5 fruit fly cellular contexts compared by ENCODE assay signal in genomic region chr3L:16160420-16161069, dm6.
TF ChIP-seq lines count a peak whose summit lies in the region.

No protein-coding gene starts in this region.

- TF ChIP-seq CTCF in whole organism, embryonic (GFP tag; optimal IDR thresholded peaks at IDR 0.05; lab: Kevin White, UChicago), result no peak

TF ChIP-seq in whole organism, adult, 20 proteins besides CTCF, POLR2A, EP300 and RAD21 (continues in another document):
- TF ChIP-seq CG14711 (tag; optimal IDR thresholded peaks at IDR 0.05; lab: Kevin White, UChicago) (peak; percentile 33), kay (GFP tag; lab: Kevin White, UChicago; ENCODE audit: borderline replicate concordance) (peak; percentile 72), ovo (GFP tag; optimal IDR thresholded peaks at IDR 0.05; lab: Kevin White, UChicago) (peak; percentile 6), CG5204 (GFP tag; optimal IDR thresholded peaks at IDR 0.05; lab: Kevin White, UChicago) (peak; percentile 56), CG7101 (tag; optimal IDR thresholded peaks at IDR 0.05; lab: Kevin White, UChicago) (no peak), Mnt (GFP tag; optimal IDR thresholded peaks at IDR 0.05; lab: Kevin White, UChicago) (no peak), Clk (GFP tag; optimal IDR thresholded peaks at IDR 0.05; lab: Kevin White, UChicago) (no peak), pad (GFP tag; optimal IDR thresholded peaks at IDR 0.05; lab: Kevin White, UChicago) (no peak), Crg-1 (GFP tag; optimal IDR thresholded peaks at IDR 0.05; lab: Kevin White, UChicago) (no peak), bab1 (GFP tag; optimal IDR thresholded peaks at IDR 0.05; lab: Kevin White, UChicago) (no peak), CG1620 (GFP tag; optimal IDR thresholded peaks at IDR 0.05; lab: Kevin White, UChicago) (no peak), CG12768 (GFP tag; optimal IDR thresholded peaks at IDR 0.05; lab: Kevin White, UChicago) (no peak), cic (GFP tag; optimal IDR thresholded peaks at IDR 0.05; lab: Kevin White, UChicago) (no peak), Hr96 (GFP tag; optimal IDR thresholded peaks at IDR 0.05; lab: Kevin White, UChicago) (peak; percentile 49), CG33017 (tag; optimal IDR thresholded peaks at IDR 0.05; lab: Kevin White, UChicago) (no peak), cnc (optimal IDR thresholded peaks at IDR 0.05; lab: Kevin White, UChicago) (no peak), tj (GFP tag; optimal IDR thresholded peaks at IDR 0.05; lab: Kevin White, UChicago) (no peak), CG7045 (GFP tag; optimal IDR thresholded peaks at IDR 0.05; lab: Kevin White, UChicago) (peak; percentile 57), CG11617 (GFP tag; optimal IDR thresholded peaks at IDR 0.05; lab: Kevin White, UChicago) (no peak)

TF ChIP-seq in whole organism, embryonic, 481 proteins besides CTCF, POLR2A, EP300 and RAD21 (continues in another document):
- no peak for TF ChIP-seq CG34224 (GFP tag; IDR thresholded peaks at IDR 0.05; lab: Robert Waterston, UW; ENCODE audit: partially characterized antibody)
- peak; percentile 59 for TF ChIP-seq klu (GFP tag; IDR thresholded peaks at IDR 0.05; lab: Robert Waterston, UW)
- no peak for TF ChIP-seq pita (GFP tag; optimal IDR thresholded peaks at IDR 0.05; lab: Kevin White, UChicago)
- TF ChIP-seq CG10959 (GFP tag; IDR thresholded peaks at IDR 0.05; lab: Robert Waterston, UW), result no peak
- no peak for TF ChIP-seq zfh1 (GFP tag; IDR thresholded peaks at IDR 0.05; lab: Robert Waterston, UW)
- peak; percentile 54; the same call in 2 of the 3 replicates for TF ChIP-seq Dbx (GFP tag; IDR thresholded peaks at IDR 0.05; lab: Robert Waterston, UW)
- TF ChIP-seq grn (GFP tag; optimal IDR thresholded peaks at IDR 0.05; lab: Kevin White, UChicago), result peak; percentile 54
- TF ChIP-seq wor (GFP tag; IDR thresholded peaks at IDR 0.05; lab: Robert Waterston, UW), result no peak
- peak; percentile 69 for TF ChIP-seq ERR (GFP tag; optimal IDR thresholded peaks at IDR 0.05; lab: Kevin White, UChicago)
- TF ChIP-seq mld (GFP tag; IDR thresholded peaks at IDR 0.05; lab: Robert Waterston, UW; ENCODE audit: partially characterized antibody), result no peak
- peak; percentile 37 for TF ChIP-seq crc (GFP tag; optimal IDR thresholded peaks at IDR 0.05; lab: Kevin White, UChicago)
- no peak for TF ChIP-seq pzg (GFP tag; optimal IDR thresholded peaks at IDR 0.05; lab: Kevin White, UChicago)
- no peak for TF ChIP-seq otp (GFP tag; IDR thresholded peaks at IDR 0.05; lab: Robert Waterston, UW)
- TF ChIP-seq CG4404 (GFP tag; IDR thresholded peaks at IDR 0.05; lab: Robert Waterston, UW), result peak; percentile 10; the same call in 1 of the 2 replicates
- TF ChIP-seq Hmx (GFP tag; optimal IDR thresholded peaks at IDR 0.05; lab: Kevin White, UChicago), result no peak
- no peak for TF ChIP-seq Dad (GFP tag; optimal IDR thresholded peaks at IDR 0.05; lab: Kevin White, UChicago)
- peak; percentile 65 for TF ChIP-seq slbo (GFP tag; IDR thresholded peaks at IDR 0.05; lab: Robert Waterston, UW)
- peak; percentile 78 for TF ChIP-seq CG11504 (tag; optimal IDR thresholded peaks at IDR 0.05; lab: Kevin White, UChicago)

TF ChIP-seq in whole organism, prepupa, 60 proteins besides CTCF, POLR2A, EP300 and RAD21 (continues in another document):
- no peak for TF ChIP-seq Ets96B (tag; optimal IDR thresholded peaks at IDR 0.05; lab: Kevin White, UChicago)
- TF ChIP-seq Lpt (GFP tag; optimal IDR thresholded peaks at IDR 0.05; lab: Kevin White, UChicago), result no peak
- TF ChIP-seq CG8119 (GFP tag; IDR thresholded peaks at IDR 0.05; lab: Robert Waterston, UW), result peak; percentile 57
- TF ChIP-seq CG3919 (GFP tag; optimal IDR thresholded peaks at IDR 0.05; lab: Kevin White, UChicago), result peak; percentile 22
- peak; percentile 1 for TF ChIP-seq CG6792 (GFP tag; optimal IDR thresholded peaks at IDR 0.05; lab: Kevin White, UChicago)
- no peak for TF ChIP-seq Sox102F (GFP tag; optimal IDR thresholded peaks at IDR 0.05; lab: Kevin White, UChicago)
- TF ChIP-seq CG6808 (GFP tag; optimal IDR thresholded peaks at IDR 0.05; lab: Kevin White, UChicago), result no peak
- peak; percentile 73 for TF ChIP-seq Eip78C (GFP tag; lab: Kevin White, UChicago)
- peak; percentile 46 for TF ChIP-seq CG10631 (GFP tag; optimal IDR thresholded peaks at IDR 0.05; lab: Kevin White, UChicago)
- no peak for TF ChIP-seq ss (GFP tag; optimal IDR thresholded peaks at IDR 0.05; lab: Kevin White, UChicago)
- TF ChIP-seq Hr4 (GFP tag; optimal IDR thresholded peaks at IDR 0.05; lab: Kevin White, UChicago), result peak; percentile 51
- TF ChIP-seq Hr39 (GFP tag; optimal IDR thresholded peaks at IDR 0.05; lab: Kevin White, UChicago), result peak; percentile 32
- TF ChIP-seq CG4318 (GFP tag; optimal IDR thresholded peaks at IDR 0.05; lab: Kevin White, UChicago), result peak; percentile 7
- no peak for TF ChIP-seq CG8319 (GFP tag; optimal IDR thresholded peaks at IDR 0.05; lab: Kevin White, UChicago)
- TF ChIP-seq dsx (GFP tag; optimal IDR thresholded peaks at IDR 0.05; lab: Kevin White, UChicago; ENCODE audit: poor library complexity, severe bottlenecking), result no peak
- TF ChIP-seq Blimp-1 (GFP tag; optimal IDR thresholded peaks at IDR 0.05; lab: Kevin White, UChicago), result no peak
- peak; percentile 52 for TF ChIP-seq achi (GFP tag; optimal IDR thresholded peaks at IDR 0.05; lab: Kevin White, UChicago)
- TF ChIP-seq topi (GFP tag; optimal IDR thresholded peaks at IDR 0.05; lab: Kevin White, UChicago), result no peak
- peak; percentile 68 for TF ChIP-seq CG32006 (GFP tag; optimal IDR thresholded peaks at IDR 0.05; lab: Kevin White, UChicago)
- peak; percentile 27 for TF ChIP-seq net (GFP tag; optimal IDR thresholded peaks at IDR 0.05; lab: Kevin White, UChicago)

TF ChIP-seq in whole organism, pupa, 21 proteins besides CTCF, POLR2A, EP300 and RAD21:
- TF ChIP-seq CG14655 (GFP tag; optimal IDR thresholded peaks at IDR 0.05; lab: Kevin White, UChicago) (peak; percentile 63), CG13204 (GFP tag; optimal IDR thresholded peaks at IDR 0.05; lab: Kevin White, UChicago) (no peak), EcR (GFP tag; optimal IDR thresholded peaks at IDR 0.05; lab: Kevin White, UChicago) (no peak), Pif1B (GFP tag; optimal IDR thresholded peaks at IDR 0.05; lab: Kevin White, UChicago) (no peak), Ets98B (GFP tag; IDR thresholded peaks at IDR 0.05; lab: Robert Waterston, UW) (no peak), CG4496 (GFP tag; IDR thresholded peaks at IDR 0.05; lab: Robert Waterston, UW) (no peak; the same call in 2 of the 3 replicates), D1 (tag; optimal IDR thresholded peaks at IDR 0.05; lab: Kevin White, UChicago) (no peak), CG32121 (GFP tag; IDR thresholded peaks at IDR 0.05; lab: Robert Waterston, UW) (0 out of 2 replicates have a peak, but pooled peaks have one; percentile 38), fd96Ca (GFP tag; IDR thresholded peaks at IDR 0.05; lab: Robert Waterston, UW) (0 out of 3 replicates have a peak, but pooled peaks have one; percentile 20), Pif1A (GFP tag; optimal IDR thresholded peaks at IDR 0.05; lab: Kevin White, UChicago) (peak; percentile 4), CG34367 (tag; optimal IDR thresholded peaks at IDR 0.05; lab: Kevin White, UChicago) (no peak), gl (tag; optimal IDR thresholded peaks at IDR 0.05; lab: Kevin White, UChicago) (no peak), CG9948 (tag; optimal IDR thresholded peaks at IDR 0.05; lab: Kevin White, UChicago) (peak; percentile 31), CG17806 (tag; optimal IDR thresholded peaks at IDR 0.05; lab: Kevin White, UChicago) (peak; percentile 36), CG12605 (GFP tag; IDR thresholded peaks at IDR 0.05; lab: Robert Waterston, UW) (no peak), rn (GFP tag; IDR thresholded peaks at IDR 0.05; lab: Robert Waterston, UW) (no peak), CG8301 (tag; optimal IDR thresholded peaks at IDR 0.05; lab: Kevin White, UChicago) (peak; percentile 60), CG10348 (GFP tag; IDR thresholded peaks at IDR 0.05; lab: Robert Waterston, UW) (no peak), CG15710 (tag; optimal IDR thresholded peaks at IDR 0.05; lab: Kevin White, UChicago) (peak; percentile 40), Snoo (tag; optimal IDR thresholded peaks at IDR 0.05; lab: Kevin White, UChicago) (no peak), CG8159 (tag; optimal IDR thresholded peaks at IDR 0.05; lab: Kevin White, UChicago) (peak; percentile 7)

TF ChIP-seq in whole organism, wandering third instar larva, 38 proteins besides CTCF, POLR2A, EP300 and RAD21 (continues in another document):
- TF ChIP-seq GATAd (GFP tag; optimal IDR thresholded peaks at IDR 0.05; lab: Kevin White, UChicago) (no peak), Hnf4 (GFP tag; optimal IDR thresholded peaks at IDR 0.05; lab: Kevin White, UChicago) (no peak), Vsx2 (GFP tag; optimal IDR thresholded peaks at IDR 0.05; lab: Kevin White, UChicago; ENCODE audit: partially characterized antibody) (no peak), Mio (GFP tag; optimal IDR thresholded peaks at IDR 0.05; lab: Kevin White, UChicago) (no peak), CG9705 (GFP tag; optimal IDR thresholded peaks at IDR 0.05; lab: Kevin White, UChicago) (no peak), CG32264 (GFP tag; optimal IDR thresholded peaks at IDR 0.05; lab: Kevin White, UChicago) (no peak), rgr (GFP tag; optimal IDR thresholded peaks at IDR 0.05; lab: Kevin White, UChicago) (peak; percentile 40), Dif (GFP tag; optimal IDR thresholded peaks at IDR 0.05; lab: Kevin White, UChicago; ENCODE audit: partially characterized antibody) (no peak), Hr78 (GFP tag; optimal IDR thresholded peaks at IDR 0.05; lab: Kevin White, UChicago) (no peak), ey (GFP tag; optimal IDR thresholded peaks at IDR 0.05; lab: Kevin White, UChicago) (peak; percentile 49), foxo (GFP tag; optimal IDR thresholded peaks at IDR 0.05; lab: Kevin White, UChicago) (peak in 1 of 2 experiments; percentile 55), pan (optimal IDR thresholded peaks at IDR 0.05; lab: Kevin White, UChicago) (no peak), sage (GFP tag; optimal IDR thresholded peaks at IDR 0.05; lab: Kevin White, UChicago) (no peak), psq (GFP tag; optimal IDR thresholded peaks at IDR 0.05; lab: Kevin White, UChicago) (no peak), N (GFP tag; optimal IDR thresholded peaks at IDR 0.05; lab: Kevin White, UChicago) (no peak), jim (GFP tag; optimal IDR thresholded peaks at IDR 0.05; lab: Kevin White, UChicago) (no peak), CrebA (GFP tag; optimal IDR thresholded peaks at IDR 0.05; lab: Kevin White, UChicago; ENCODE audit: borderline replicate concordance) (no peak), dsf (GFP tag; optimal IDR thresholded peaks at IDR 0.05; lab: Kevin White, UChicago; ENCODE audit: borderline replicate concordance) (no peak), Abd-B (GFP tag; optimal IDR thresholded peaks at IDR 0.05; lab: Kevin White, UChicago) (no peak), Jra (GFP tag; optimal IDR thresholded peaks at IDR 0.05; lab: Kevin White, UChicago) (no peak), OdsH (GFP tag; optimal IDR thresholded peaks at IDR 0.05; lab: Kevin White, UChicago) (peak; percentile 41), Hr83 (GFP tag; optimal IDR thresholded peaks at IDR 0.05; lab: Kevin White, UChicago; ENCODE audit: poor library complexity, severe bottlenecking) (no peak), HLH106 (tag; optimal IDR thresholded peaks at IDR 0.05; lab: Kevin White, UChicago) (peak; percentile 46), dmrt93B (GFP tag; optimal IDR thresholded peaks at IDR 0.05; lab: Kevin White, UChicago) (no peak)
